Worm (Caenorhabditis elegans) whole organism, mixed stage, embryonic: Measurements from ENCODE around the gene srg-36.

Experiments
- elt-3 ChIP-seq: fragments of 150-350 bp; optimal IDR thresholded peaks from 2 replicates; lab custom pipeline; 2014; ENCODE audit warnings: missing biosample characterization, missing genetic modification characterization
- lin-32 ChIP-seq: fragments of 200-800 bp; sonication (Bioruptor generic); optimal IDR thresholded peaks from 2 replicates; lab custom pipeline; 2018; ENCODE audit warnings: mild to moderate bottlenecking, missing genetic modification characterization, missing compliant biosample characterization
- pha-4 ChIP-seq: fragments of 150-350 bp; optimal IDR thresholded peaks from 2 replicates; lab custom pipeline; 2018; ENCODE audit warnings: missing biosample characterization, missing genetic modification reagents, missing genetic modification characterization
- unc-62 ChIP-seq: fragments of 150-350 bp; optimal IDR thresholded peaks from 2 replicates; lab custom pipeline; 2014; ENCODE audit warnings: missing biosample characterization, missing genetic modification reagents, missing genetic modification characterization
- zip-8 ChIP-seq: fragments of 150-350 bp; optimal IDR thresholded peaks from 2 replicates; lab custom pipeline; 2014; ENCODE audit warnings: missing biosample characterization, missing genetic modification characterization

- TF ChIP-seq unc-62 (no peak), pha-4 (tag; lab: Kevin White, UChicago) (no peak), zip-8 (tag; lab: Kevin White, UChicago) (peak; percentile 7), lin-32 (GFP tag; lab: Kevin White, UChicago) (no peak), elt-3 (tag; lab: Kevin White, UChicago) (no peak)
Observed at ce11 chrX:14243345-14243961, 9.2 kb upstream of the srg-36 start, which contains the start of gene K04C1.3.
